Fruit fly (Drosophila melanogaster): Measurements from ENCODE around the gene Gr36b.

- no peak for TF ChIP-seq CG8478 (optimal IDR thresholded peaks at IDR 0.05)
- no peak for TF ChIP-seq CTCF (optimal IDR thresholded peaks at IDR 0.05)
Observed at dm6 chr2L:17173181-17173580, 5.4 kb upstream of the Gr36b start, which contains the start of gene CG34169.

Data from S2 (cell line).